2 fruit fly cellular contexts compared by ENCODE assay signal in the genomic region with DNA sequence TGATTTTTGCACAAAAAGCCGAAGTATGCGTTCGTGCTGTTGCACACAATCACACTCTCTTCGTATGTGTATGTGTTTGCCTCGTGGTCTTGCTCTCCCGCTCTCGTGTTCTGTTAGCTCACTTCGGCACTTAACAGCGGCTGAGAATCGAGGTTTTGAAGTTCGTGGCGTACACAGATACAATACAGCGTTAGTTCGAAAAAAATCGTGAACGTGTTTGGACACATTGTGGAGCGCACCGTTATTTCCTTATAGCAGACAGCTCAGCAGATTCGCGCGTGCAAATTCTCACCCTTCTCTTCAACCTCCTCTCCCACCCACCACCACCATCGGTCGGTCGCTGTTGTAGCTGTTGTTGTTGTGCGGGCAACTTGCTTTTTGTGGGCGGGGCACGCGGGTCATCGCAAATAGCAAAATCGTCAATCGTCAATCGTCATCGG.
TF ChIP-seq lines count a peak whose summit lies in the region.

Gene caps (plus strand): TSS at position 191 of the 440 bp plus-strand sequence.

TF ChIP-seq in whole organism, embryonic, 481 proteins besides CTCF, POLR2A, EP300 and RAD21 (continued from another document and continues in another):
- TF ChIP-seq Spps (tag; optimal IDR thresholded peaks at IDR 0.05; lab: Kevin White, UChicago) (no peak), zf30C (GFP tag; optimal IDR thresholded peaks at IDR 0.05; lab: Kevin White, UChicago) (peak; percentile 3), CG7839 (tag; optimal IDR thresholded peaks at IDR 0.05; lab: Kevin White, UChicago) (peak; percentile 17), CG8290 (GFP tag; optimal IDR thresholded peaks at IDR 0.05; lab: Kevin White, UChicago) (no peak), CG8290 (tag; optimal IDR thresholded peaks at IDR 0.05; lab: Kevin White, UChicago) (peak in 1 of 2 experiments; percentile 82), CG11093 (GFP tag; IDR thresholded peaks at IDR 0.05; lab: Robert Waterston, UW) (no peak), sna (GFP tag; IDR thresholded peaks at IDR 0.05; lab: Robert Waterston, UW; ENCODE audit: partially characterized antibody) (0 out of 2 replicates have a peak, but pooled peaks have one; percentile 42), CG15601 (tag; optimal IDR thresholded peaks at IDR 0.05; lab: Kevin White, UChicago) (no peak), ftz-f1 (GFP tag; optimal IDR thresholded peaks at IDR 0.05; lab: Kevin White, UChicago) (peak; percentile 71), Med (GFP tag; lab: Kevin White, UChicago) (peak; percentile 93), Hr3 (GFP tag; optimal IDR thresholded peaks at IDR 0.05; lab: Kevin White, UChicago) (no peak), CG13624 (GFP tag; optimal IDR thresholded peaks at IDR 0.05; lab: Kevin White, UChicago) (peak; percentile 45), chinmo (GFP tag; IDR thresholded peaks at IDR 0.05; lab: Robert Waterston, UW; ENCODE audit: partially characterized antibody) (peak; percentile 99), chm (GFP tag; IDR thresholded peaks at IDR 0.05; lab: Robert Waterston, UW) (peak; percentile 92), CG15514 (GFP tag; optimal IDR thresholded peaks at IDR 0.05; lab: Kevin White, UChicago) (peak; percentile 35), sens-2 (GFP tag; IDR thresholded peaks at IDR 0.05; lab: Robert Waterston, UW) (0 out of 2 replicates have a peak, but pooled peaks have one; percentile 51), pzg (GFP tag; optimal IDR thresholded peaks at IDR 0.05; lab: Kevin White, UChicago) (no peak), prd (optimal IDR thresholded peaks at IDR 0.05; lab: Kevin White, UChicago) (no peak), prd (GFP tag; IDR thresholded peaks at IDR 0.05; lab: Robert Waterston, UW) (0 out of 3 replicates have a peak, but pooled peaks have one; percentile 19), CG2120 (GFP tag; optimal IDR thresholded peaks at IDR 0.05; lab: Kevin White, UChicago) (peak; percentile 12), sob (GFP tag; IDR thresholded peaks at IDR 0.05; lab: Robert Waterston, UW) (peak; percentile 62; the same call in 1 of the 2 replicates), Kr (GFP tag; optimal IDR thresholded peaks at IDR 0.05; lab: Kevin White, UChicago) (peak; percentile 24), CG42726 (GFP tag; IDR thresholded peaks at IDR 0.05; lab: Robert Waterston, UW; ENCODE audit: partially characterized antibody) (peak; percentile 58; the same call in 1 of the 2 replicates), Aef1 (GFP tag; IDR thresholded peaks at IDR 0.05; lab: Robert Waterston, UW) (peak; percentile 10; the same call in 1 of the 3 replicates), CG1792 (GFP tag; optimal IDR thresholded peaks at IDR 0.05; lab: Kevin White, UChicago) (no peak), ap (GFP tag; IDR thresholded peaks at IDR 0.05; lab: Robert Waterston, UW) (no peak), crp (GFP tag; optimal IDR thresholded peaks at IDR 0.05; lab: Kevin White, UChicago) (peak in 1 of 2 experiments; percentile 68), crol (GFP tag; IDR thresholded peaks at IDR 0.05; lab: Robert Waterston, UW) (peak; percentile 86), gro (GFP tag; optimal IDR thresholded peaks at IDR 0.05; lab: Kevin White, UChicago) (peak; percentile 34), gce (GFP tag; IDR thresholded peaks at IDR 0.05; lab: Robert Waterston, UW) (peak; percentile 17; the same call in 1 of the 3 replicates), CG2678 (tag; optimal IDR thresholded peaks at IDR 0.05; lab: Kevin White, UChicago) (peak; percentile 36), CG8281 (tag; optimal IDR thresholded peaks at IDR 0.05; lab: Kevin White, UChicago) (no peak), Doc3 (GFP tag; IDR thresholded peaks at IDR 0.05; lab: Robert Waterston, UW; ENCODE audit: partially characterized antibody) (no peak), fu2 (GFP tag; optimal IDR thresholded peaks at IDR 0.05; lab: Kevin White, UChicago) (no peak), ro (GFP tag; IDR thresholded peaks at IDR 0.05; lab: Robert Waterston, UW) (no peak), Side (GFP tag; optimal IDR thresholded peaks at IDR 0.05; lab: Kevin White, UChicago) (peak; percentile 20), B-H2 (GFP tag; optimal IDR thresholded peaks at IDR 0.05; lab: Kevin White, UChicago) (peak; percentile 42), ato (GFP tag; IDR thresholded peaks at IDR 0.05; lab: Robert Waterston, UW; ENCODE audit: partially characterized antibody) (peak; percentile 16; the same call in 1 of the 2 replicates), CG31388 (GFP tag; optimal IDR thresholded peaks at IDR 0.05; lab: Kevin White, UChicago) (no peak), CG9932 (GFP tag; IDR thresholded peaks at IDR 0.05; lab: Robert Waterston, UW) (0 out of 2 replicates have a peak, but pooled peaks have one; percentile 17), da (GFP tag; optimal IDR thresholded peaks at IDR 0.05; lab: Kevin White, UChicago) (no peak), gsb-n (tag; optimal IDR thresholded peaks at IDR 0.05; lab: Kevin White, UChicago) (peak; percentile 43), kni (GFP tag; optimal IDR thresholded peaks at IDR 0.05; lab: Kevin White, UChicago) (no peak), CG1647 (GFP tag; optimal IDR thresholded peaks at IDR 0.05; lab: Kevin White, UChicago) (no peak), CG1603 (tag; optimal IDR thresholded peaks at IDR 0.05; lab: Kevin White, UChicago) (peak; percentile 10), Bteb2 (GFP tag; optimal IDR thresholded peaks at IDR 0.05; lab: Kevin White, UChicago) (no peak), NK7.1 (GFP tag; optimal IDR thresholded peaks at IDR 0.05; lab: Kevin White, UChicago) (no peak), CG31365 (tag; optimal IDR thresholded peaks at IDR 0.05; lab: Kevin White, UChicago) (no peak), corto (GFP tag; optimal IDR thresholded peaks at IDR 0.05; lab: Kevin White, UChicago) (no peak), zen2 (GFP tag; IDR thresholded peaks at IDR 0.05; lab: Robert Waterston, UW; ENCODE audit: partially characterized antibody) (peak; percentile 66), sqz (GFP tag; optimal IDR thresholded peaks at IDR 0.05; lab: Kevin White, UChicago) (peak; percentile 97), nau (GFP tag; optimal IDR thresholded peaks at IDR 0.05; lab: Kevin White, UChicago) (no peak), nerfin-1 (tag; optimal IDR thresholded peaks at IDR 0.05; lab: Kevin White, UChicago) (peak; percentile 61), NFAT (GFP tag; IDR thresholded peaks at IDR 0.05; lab: Robert Waterston, UW) (0 out of 2 replicates have a peak, but pooled peaks have one; percentile 40), CG7987 (GFP tag; optimal IDR thresholded peaks at IDR 0.05; lab: Kevin White, UChicago) (peak; percentile 81), Fer1 (GFP tag; optimal IDR thresholded peaks at IDR 0.05; lab: Kevin White, UChicago) (peak; percentile 70), Sox102F (GFP tag; optimal IDR thresholded peaks at IDR 0.05; lab: Kevin White, UChicago) (no peak), salm (tag; optimal IDR thresholded peaks at IDR 0.05; lab: Kevin White, UChicago) (no peak), tio (GFP tag; optimal IDR thresholded peaks at IDR 0.05; lab: Kevin White, UChicago) (no peak), Trl (optimal IDR thresholded peaks at IDR 0.05; lab: Kevin White, UChicago) (peak; percentile 95 to 97), Trl (GFP tag; optimal IDR thresholded peaks at IDR 0.05; lab: Kevin White, UChicago) (no peak)

TF ChIP-seq in whole organism, prepupa, 60 proteins besides CTCF, POLR2A, EP300 and RAD21 (continued from another document):
- TF ChIP-seq Smox (GFP tag; optimal IDR thresholded peaks at IDR 0.05; lab: Kevin White, UChicago), result no peak
